Worm (Caenorhabditis elegans) whole organism, early embryonic: ENCODE data around the gene srj-33.

Source experiments
- B0310.2 ChIP-seq: sonication (generic microtip); optimal IDR thresholded peaks from 2 replicates; lab custom pipeline; 2016; ENCODE audit warnings: mild to moderate bottlenecking, missing genetic modification characterization, missing compliant biosample characterization
- aly-1 ChIP-seq: sonication (generic microtip); optimal IDR thresholded peaks from 2 replicates; lab custom pipeline; 2016; ENCODE audit warnings: missing genetic modification characterization, missing compliant biosample characterization
- ama-1 ChIP-seq: fragments of 150-350 bp; optimal IDR thresholded peaks from 2 replicates; lab custom pipeline; 2014
- ceh-36 ChIP-seq: sonication (generic microtip); optimal IDR thresholded peaks from 2 replicates; lab custom pipeline; 2016; ENCODE audit warnings: missing genetic modification characterization, inconsistent platforms, missing compliant biosample characterization
- ets-7 ChIP-seq: sonication (generic microtip); optimal IDR thresholded peaks from 2 replicates; lab custom pipeline; 2016; ENCODE audit warnings: missing genotype, missing genetic modification characterization, missing compliant biosample characterization
- hmg-4 ChIP-seq: fragments of 200-800 bp; sonication (Bioruptor generic); optimal IDR thresholded peaks from 2 replicates; lab custom pipeline; 2018; ENCODE audit warnings: mild to moderate bottlenecking, missing genetic modification characterization, missing compliant biosample characterization
- hnd-1 ChIP-seq: sonication (generic microtip); optimal IDR thresholded peaks from 2 replicates; lab custom pipeline; 2016; ENCODE audit warnings: missing genetic modification characterization, missing compliant biosample characterization
- sea-1 ChIP-seq: fragments of 200-800 bp; sonication (Bioruptor generic); conservative IDR thresholded peaks from 2 replicates; pipeline ENCODE4 v1.3.6; 2022; ENCODE audit warnings: missing genetic modification characterization, missing compliant biosample characterization
- tbx-11 ChIP-seq: fragments of 200-800 bp; sonication (Bioruptor generic); IDR thresholded peaks from 2 replicates; pipeline ENCODE4 v1.3.6; 2022; ENCODE audit warnings: missing genetic modification characterization, missing compliant biosample characterization
- tra-4 ChIP-seq: sonication (generic microtip); optimal IDR thresholded peaks from 2 replicates; lab custom pipeline; 2017; ENCODE audit warnings: missing genetic modification characterization, missing compliant biosample characterization

- TF ChIP-seq B0310.2, result no peak
- TF ChIP-seq ama-1 (lab: Kevin White, UChicago), result no peak
- no peak for TF ChIP-seq aly-1
- TF ChIP-seq hnd-1 (tag; lab: Kevin White, UChicago), result no peak
- no peak for TF ChIP-seq ets-7 (tag; lab: Kevin White, UChicago)
- no peak for TF ChIP-seq ceh-36 (tag; lab: Kevin White, UChicago)
- TF ChIP-seq tra-4 (tag; lab: Kevin White, UChicago), result no peak
- no peak for TF ChIP-seq sea-1 (GFP tag; lab: Robert Waterston, UW)
- TF ChIP-seq tbx-11 (GFP tag; lab: Robert Waterston, UW), result no peak
- TF ChIP-seq hmg-4, result no peak
Measured at ce11 chrV:9906115-9906514, 31.2 kb downstream of the srj-33 start, which contains the start of gene fipr-11.
